Worm (Caenorhabditis elegans) whole organism, midembryonic: ENCODE measurements around the gene ascc-1.

ENCODE experiments used
- T22C8.4 ChIP-seq: fragments of 200-800 bp; sonication (Bioruptor generic); IDR thresholded peaks from 2 replicates; pipeline ENCODE4 v1.3.6; 2022; ENCODE audit warnings: missing genetic modification characterization, missing compliant biosample characterization
- tab-1 ChIP-seq: fragments of 200-800 bp; sonication (Bioruptor generic); IDR thresholded peaks from 2 replicates; pipeline ENCODE4 v1.3.6; 2022; ENCODE audit warnings: missing genetic modification characterization, missing compliant biosample characterization

DNA sequence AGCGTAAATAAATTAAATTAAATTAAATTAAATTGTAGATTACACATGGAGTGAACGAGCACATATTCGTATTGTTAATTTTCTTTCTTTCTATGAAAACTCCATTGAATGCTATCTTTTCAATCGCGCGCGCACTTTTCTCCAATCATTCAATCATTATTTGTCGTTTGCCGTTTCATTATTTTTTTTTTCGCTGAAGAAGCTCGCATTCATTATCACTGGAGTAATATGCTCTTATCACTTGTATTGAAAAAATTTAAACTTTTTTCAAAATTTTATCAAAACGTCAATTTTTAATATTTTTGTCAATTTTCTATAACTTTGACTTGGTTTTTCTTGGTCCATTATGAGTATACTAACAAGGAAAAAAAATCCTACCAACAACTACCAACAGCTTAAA lies 8.0 kb downstream of the ascc-1 start:
- no peak for TF ChIP-seq tab-1 (GFP tag; lab: Robert Waterston, UW)
- TF ChIP-seq T22C8.4 (GFP tag; lab: Robert Waterston, UW) = no peak
